Fruit fly (Drosophila melanogaster): ENCODE results near the gene fws.

Gene fws

DNA sequence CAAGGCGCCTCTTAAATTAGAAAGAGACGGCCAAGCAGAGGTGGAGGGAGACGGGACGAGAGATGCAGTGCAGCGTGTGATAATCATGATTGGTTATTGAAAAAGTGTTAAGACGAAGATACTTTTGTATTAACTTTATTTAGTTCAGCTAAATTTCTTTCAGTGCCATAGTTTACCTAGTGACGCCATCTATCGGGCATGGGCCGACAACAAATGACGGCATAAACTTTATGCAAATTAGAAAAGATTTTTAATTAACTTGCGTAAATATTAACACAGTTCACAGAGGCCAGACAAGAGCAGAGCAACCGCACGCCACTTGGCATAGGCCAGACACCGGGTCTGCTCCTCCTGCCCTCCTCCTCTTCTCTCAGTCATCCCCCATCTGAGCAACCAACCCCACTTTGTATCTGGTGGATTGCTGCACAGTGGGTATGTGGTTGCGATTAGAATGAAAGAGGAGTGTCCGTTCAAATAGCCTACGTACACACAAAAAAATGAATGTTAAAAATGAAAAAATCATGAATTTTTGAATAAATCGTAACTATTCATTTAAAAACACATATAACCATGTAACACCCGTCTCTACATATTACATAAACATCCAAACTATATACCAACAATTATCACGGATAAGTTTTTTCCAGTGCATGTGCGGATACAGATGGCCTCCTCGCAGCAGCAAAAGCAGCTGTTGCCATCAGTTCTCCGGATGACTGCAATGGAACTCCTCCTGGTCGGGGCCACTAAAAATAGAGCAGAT lies 14.7 kb downstream of the fws start (continued):
- TF ChIP-seq wdn (GFP tag; IDR thresholded peaks at IDR 0.05) (peak; percentile 67), ash1 (GFP tag; optimal IDR thresholded peaks at IDR 0.05) (no peak), CG14050 (GFP tag; IDR thresholded peaks at IDR 0.05) (peak; percentile 73), CG4707 (GFP tag; optimal IDR thresholded peaks at IDR 0.05) (peak; percentile 76), CG8089 (GFP tag; optimal IDR thresholded peaks at IDR 0.05) (peak; percentile 67), NfI (GFP tag; optimal IDR thresholded peaks at IDR 0.05) (peak; percentile 67), Dek (tag; optimal IDR thresholded peaks at IDR 0.05) (peak; percentile 76), CG10959 (GFP tag; IDR thresholded peaks at IDR 0.05) (peak; percentile 71), run (tag; optimal IDR thresholded peaks at IDR 0.05) (peak; percentile 73), MESR4 (GFP tag; optimal IDR thresholded peaks at IDR 0.05) (no peak), hbn (GFP tag; IDR thresholded peaks at IDR 0.05; ENCODE audit: partially characterized antibody) (no peak), p53 (GFP tag; optimal IDR thresholded peaks at IDR 0.05) (peak; percentile 71), tap (tag; optimal IDR thresholded peaks at IDR 0.05) (peak; percentile 79), ci (GFP tag; IDR thresholded peaks at IDR 0.05) (peak; percentile 92), Trl (optimal IDR thresholded peaks at IDR 0.05) (no peak), Trl (GFP tag; optimal IDR thresholded peaks at IDR 0.05) (peak; percentile 66), CG8924 (tag; optimal IDR thresholded peaks at IDR 0.05) (no peak), fru (optimal IDR thresholded peaks at IDR 0.05) (no peak), CG7963 (GFP tag; IDR thresholded peaks at IDR 0.05; ENCODE audit: partially characterized antibody) (no peak), CkIIα-i1 (GFP tag; IDR thresholded peaks at IDR 0.05) (no peak), CG32767 (GFP tag; IDR thresholded peaks at IDR 0.05) (peak; percentile 79), phol (tag; optimal IDR thresholded peaks at IDR 0.05) (peak; percentile 87), knrl (GFP tag; IDR thresholded peaks at IDR 0.05; ENCODE audit: partially characterized antibody) (no peak), ind (GFP tag; optimal IDR thresholded peaks at IDR 0.05) (peak; percentile 81), vvl (GFP tag; IDR thresholded peaks at IDR 0.05) (peak; percentile 90), gce (GFP tag; IDR thresholded peaks at IDR 0.05) (peak; percentile 68; the same call in 2 of the 3 replicates), Ets97D (GFP tag; optimal IDR thresholded peaks at IDR 0.05) (peak; percentile 59), CG12236 (GFP tag; optimal IDR thresholded peaks at IDR 0.05) (peak; percentile 75), pum (GFP tag; optimal IDR thresholded peaks at IDR 0.05) (peak; percentile 81), sim (GFP tag; IDR thresholded peaks at IDR 0.05) (peak; percentile 69; the same call in 1 of the 2 replicates), Vsx1 (GFP tag; optimal IDR thresholded peaks at IDR 0.05) (peak; percentile 59), CG6854 (GFP tag; optimal IDR thresholded peaks at IDR 0.05) (peak; percentile 54), stwl (tag; optimal IDR thresholded peaks at IDR 0.05) (no peak), Adf1 (GFP tag; IDR thresholded peaks at IDR 0.05) (peak; percentile 43; the same call in 1 of the 2 replicates), slp2 (GFP tag; optimal IDR thresholded peaks at IDR 0.05) (peak; percentile 69), zf30C (GFP tag; optimal IDR thresholded peaks at IDR 0.05) (peak; percentile 55), Meics (GFP tag; optimal IDR thresholded peaks at IDR 0.05) (peak; percentile 78), pnt (GFP tag; optimal IDR thresholded peaks at IDR 0.05) (peak; percentile 77), CG5245 (GFP tag; optimal IDR thresholded peaks at IDR 0.05) (peak; percentile 68), CG10543 (GFP tag; optimal IDR thresholded peaks at IDR 0.05) (no peak), Myb (GFP tag; optimal IDR thresholded peaks at IDR 0.05) (peak; percentile 49), HmgD (GFP tag; optimal IDR thresholded peaks at IDR 0.05) (peak; percentile 50), H2.0 (GFP tag; IDR thresholded peaks at IDR 0.05) (peak; percentile 69), hth (optimal IDR thresholded peaks at IDR 0.05) (no peak), CG3163 (GFP tag; optimal IDR thresholded peaks at IDR 0.05) (peak; percentile 34), CG10366 (GFP tag; IDR thresholded peaks at IDR 0.05) (peak; percentile 74), ara (GFP tag; IDR thresholded peaks at IDR 0.05) (peak; percentile 72), grau (tag; optimal IDR thresholded peaks at IDR 0.05) (peak; percentile 82), peb (GFP tag; IDR thresholded peaks at IDR 0.05) (peak; percentile 60; the same call in 1 of the 2 replicates), fd96Cb (tag; optimal IDR thresholded peaks at IDR 0.05) (peak; percentile 87), Atf3 (GFP tag; optimal IDR thresholded peaks at IDR 0.05) (peak; percentile 58)

Measured in whole organism, embryonic.